Fruit fly (Drosophila melanogaster) whole organism, larva: Measurements from ENCODE around the gene CG13658.
A peak's percentile ranks its signal among the peaks of the same experiment; 100 is the strongest.

Source experiments
- noc ChIP-seq: fragments of 200-800 bp; sonication (Bioruptor generic); optimal IDR thresholded peaks from 3 replicates; lab custom pipeline; 2019; ENCODE audit warnings: missing biosample characterization, mild to moderate bottlenecking, missing genetic modification characterization, moderate library complexity

Gene CG13658

DNA sequence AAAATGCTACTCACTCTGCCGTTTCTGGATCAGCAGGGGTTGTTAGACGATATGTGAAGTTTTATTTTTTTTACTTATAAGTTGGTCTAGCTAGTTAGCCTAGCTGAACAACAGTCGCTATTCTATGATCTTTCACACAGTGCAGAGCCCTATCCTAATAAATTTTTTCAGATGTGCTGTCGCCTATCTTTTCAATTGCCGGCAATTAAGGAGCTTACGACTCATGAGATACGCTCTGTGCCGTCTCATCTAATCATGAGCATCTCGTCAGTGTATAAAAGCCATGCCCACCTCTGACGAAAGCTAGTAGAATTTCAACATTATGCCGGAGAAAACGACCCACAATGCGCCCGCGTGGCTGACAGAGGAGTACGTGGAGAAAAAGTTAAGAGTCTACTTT is 17.4 kb upstream of the CG13658 start, which contains the start of the genes CG11889 and CG11891:
CG11889 (plus strand) TSS at position 301 of the 400 bp plus-strand sequence.
CG11891 (plus strand) TSS at position 301 of the 400 bp plus-strand sequence.
- TF ChIP-seq noc (tag; lab: Kevin White, UChicago), result peak; percentile 9

DNA sequence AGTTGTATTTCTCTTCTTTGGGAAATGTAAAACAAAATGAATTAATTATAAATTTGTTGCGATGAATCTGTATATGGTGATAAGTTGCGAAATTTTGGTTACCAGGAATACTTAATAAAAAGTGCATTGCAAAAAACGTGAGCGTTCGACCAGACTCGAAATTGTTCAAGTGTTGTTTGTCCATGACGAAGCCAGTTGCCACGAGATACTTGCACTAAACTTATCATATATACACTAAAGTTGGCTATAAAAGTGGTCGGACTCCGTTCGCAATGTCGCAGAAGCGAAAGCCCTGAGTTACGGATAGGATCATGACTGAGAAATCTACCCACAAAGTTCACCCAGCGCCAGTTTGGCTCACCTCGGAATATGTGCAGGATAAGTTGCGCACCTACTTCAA is 13.7 kb upstream of the CG13658 start, which contains the start of gene CG11878:
CG11878 (plus strand) TSS at position 301 of the 400 bp plus-strand sequence.
- TF ChIP-seq noc (tag; lab: Kevin White, UChicago), result no peak

DNA sequence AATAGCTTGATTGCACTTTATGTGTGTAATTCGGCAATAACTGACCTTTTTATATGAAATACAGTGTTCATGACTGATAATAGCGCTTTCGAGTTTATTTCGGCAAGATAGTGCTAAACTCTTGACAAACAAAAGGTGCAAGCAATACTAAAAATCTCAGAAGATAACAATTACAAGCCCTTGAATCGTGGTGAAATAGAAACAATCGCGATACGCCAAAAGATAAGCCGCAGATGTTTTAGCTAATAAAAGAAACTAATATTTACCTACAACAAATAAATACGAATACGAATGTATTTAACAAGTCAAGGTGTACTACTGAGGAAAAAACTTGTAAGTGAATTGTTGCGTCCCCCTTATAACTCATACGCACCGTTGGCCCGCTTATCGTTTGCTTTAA is 12.0 kb upstream of the CG13658 start:
- TF ChIP-seq noc (tag; lab: Kevin White, UChicago), result peak; percentile 48

DNA sequence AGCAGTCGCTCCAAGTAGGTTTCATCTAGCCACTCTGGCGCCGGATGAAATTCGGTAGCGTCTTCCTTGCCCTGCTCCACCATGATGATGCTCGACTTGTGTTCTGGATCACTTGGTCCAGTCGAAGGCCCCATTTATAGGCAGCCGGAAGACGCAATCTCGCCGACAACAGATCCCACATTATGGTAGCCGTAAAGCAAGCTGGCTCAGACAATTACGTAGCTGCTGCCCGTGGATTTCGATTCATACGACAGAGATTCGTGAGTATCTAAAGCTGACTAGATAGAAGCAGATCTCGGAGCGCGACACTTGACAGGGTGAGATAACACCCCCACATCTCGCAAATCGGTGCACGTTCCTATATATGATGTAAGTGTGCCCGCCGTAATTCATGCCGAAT is 10.2 kb upstream of the CG13658 start, which contains the start of gene CG10513:
CG10513 (minus strand) TSS at position 101 of the 400 bp plus-strand sequence.
- TF ChIP-seq noc (tag; lab: Kevin White, UChicago), result no peak

DNA sequence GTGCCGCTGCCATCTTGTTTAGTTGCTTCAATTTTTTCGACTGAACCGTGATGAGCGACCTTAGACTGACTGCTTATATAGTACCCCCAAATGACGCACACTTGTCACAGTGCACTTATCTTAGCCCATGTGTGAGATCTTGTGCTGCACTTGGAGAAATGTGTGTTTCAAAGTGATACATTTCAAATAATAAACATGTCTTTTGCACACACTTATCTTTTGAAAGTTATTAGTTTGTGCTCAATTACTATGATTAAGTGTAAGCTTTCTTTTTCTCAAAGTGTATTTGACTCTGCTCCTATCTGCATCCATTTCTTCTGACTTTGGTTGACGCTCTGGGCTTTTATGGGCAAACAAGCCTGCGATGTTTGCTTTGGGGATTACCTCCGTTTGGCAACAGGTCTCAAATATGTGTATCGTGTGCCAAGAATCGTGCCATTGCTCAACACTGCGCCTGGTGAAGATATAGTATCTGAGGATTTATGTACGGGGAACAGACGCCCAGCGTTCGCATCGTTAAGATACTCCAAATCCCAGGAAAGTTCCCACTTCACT is 7.4 kb upstream of the CG13658 start, which contains the start of gene CG10514:
CG10514 (minus strand) TSS at position 51 of the 555 bp plus-strand sequence.
- peak; percentile 65 for TF ChIP-seq noc (tag; lab: Kevin White, UChicago)

DNA sequence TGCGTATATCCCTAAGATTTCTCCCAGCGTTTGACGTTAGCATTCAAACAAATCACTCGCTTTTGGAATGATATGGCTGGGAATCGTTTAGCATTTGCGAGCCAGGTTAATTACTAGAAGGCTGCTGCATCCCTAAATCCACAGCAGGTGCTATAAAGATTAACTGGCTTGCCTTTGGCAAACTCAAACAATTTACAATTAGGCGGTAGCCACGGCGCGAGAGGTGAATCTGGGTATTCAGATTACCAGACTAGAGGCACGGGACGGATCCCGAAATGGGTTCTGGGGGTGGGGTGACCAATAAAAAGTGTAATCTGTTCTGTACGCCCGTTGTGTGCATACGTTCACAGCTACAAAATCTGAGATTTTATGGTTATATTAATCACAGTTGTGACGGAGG is 6.1 kb upstream of the CG13658 start, which contains the start of gene CG11892:
CG11892 (plus strand) TSS at position 384 of the 400 bp plus-strand sequence.
- TF ChIP-seq noc (tag; lab: Kevin White, UChicago), result peak; percentile 84

DNA sequence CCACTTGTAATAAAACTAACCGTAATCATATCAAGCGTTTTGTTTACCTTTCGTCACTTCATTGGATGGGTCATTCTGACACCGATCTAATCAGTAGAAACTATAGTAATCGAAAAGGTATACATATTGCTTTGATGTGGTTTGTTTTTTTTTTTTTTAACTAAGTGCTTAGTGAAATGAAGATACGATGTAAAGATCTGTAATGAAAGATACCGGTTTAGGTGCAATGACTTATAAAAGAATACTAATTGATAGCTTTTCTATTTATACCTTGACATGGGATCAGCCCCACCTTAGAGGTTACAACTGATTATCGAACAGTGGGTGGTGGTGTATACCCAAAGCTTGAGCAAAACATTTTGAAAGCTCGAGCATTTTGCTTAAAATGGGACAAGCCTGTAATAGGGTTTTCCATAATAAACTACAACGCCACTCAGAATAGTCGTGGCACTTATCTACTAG is 4.0 kb upstream of the CG13658 start, which contains the start of gene CG31300:
CG31300 (plus strand) TSS at position 412 of the 462 bp plus-strand sequence.
- no peak for TF ChIP-seq noc (tag; lab: Kevin White, UChicago)

DNA sequence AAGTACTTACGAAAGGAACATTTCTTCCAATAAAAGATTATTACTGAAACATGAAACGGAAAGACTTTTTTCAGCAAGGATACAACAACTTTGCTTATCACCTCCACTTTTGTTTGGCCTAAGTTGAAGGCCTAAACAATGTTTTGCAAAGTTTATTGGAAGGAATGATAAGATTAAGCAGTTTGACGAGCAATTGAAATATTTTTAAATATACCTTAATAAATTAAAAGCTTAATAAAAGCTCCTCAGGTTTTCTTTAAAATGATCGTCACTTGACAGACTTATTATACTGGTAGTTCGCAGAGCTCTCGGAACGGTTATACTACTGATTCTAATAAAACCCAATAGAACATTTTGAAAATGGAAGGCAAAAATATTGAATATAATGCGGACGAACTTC is 2.1 kb upstream of the CG13658 start, which contains the start of gene CG31104:
CG31104 (plus strand) TSS at position 301 of the 400 bp plus-strand sequence.
- TF ChIP-seq noc (tag; lab: Kevin White, UChicago), result no peak

DNA sequence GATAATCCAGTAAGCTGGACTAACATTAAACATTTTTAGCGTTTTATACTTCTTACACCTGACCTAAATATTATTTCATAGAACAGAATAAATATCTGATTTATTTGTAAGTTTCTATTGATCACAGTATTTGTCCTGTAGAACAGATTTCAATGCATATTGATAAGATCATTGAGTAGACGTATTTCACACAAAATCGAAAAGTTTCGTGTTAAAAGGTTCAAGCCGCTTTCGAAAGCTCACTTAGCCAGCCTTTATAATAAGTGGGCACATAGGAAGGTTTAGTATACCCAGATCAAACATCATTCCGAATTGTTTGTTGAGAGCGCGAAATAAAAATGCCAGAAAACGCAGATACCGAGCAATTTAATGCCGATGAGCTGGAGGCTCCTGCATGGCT is 2.3 kb downstream of the CG13658 start, which contains the start of gene CG11893:
CG11893 (plus strand) TSS at position 301 of the 400 bp plus-strand sequence.
- no peak for TF ChIP-seq noc (tag; lab: Kevin White, UChicago)

DNA sequence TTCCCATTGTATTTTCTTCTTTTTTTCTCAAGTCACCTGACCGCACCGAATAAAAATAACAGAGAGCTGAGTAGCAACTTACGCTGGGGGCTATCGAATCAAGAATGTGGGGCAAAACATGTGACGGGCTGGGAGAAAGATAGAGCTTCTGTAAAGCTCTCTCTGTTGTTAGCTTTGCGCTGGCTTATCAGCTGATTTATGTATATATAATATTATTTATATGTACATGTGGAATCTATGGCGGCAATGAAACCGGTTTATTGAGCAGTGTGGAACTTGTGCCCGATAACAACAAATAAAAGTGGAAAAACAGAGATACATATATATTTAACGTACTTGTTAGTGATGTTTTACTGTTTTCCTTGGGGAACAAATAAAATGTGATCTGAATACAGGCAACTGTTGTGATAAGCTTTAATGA is 5.6 kb downstream of the CG13658 start, which contains the start of gene CG31098:
CG31098 (minus strand) TSS at position 114 of the 421 bp plus-strand sequence.
- TF ChIP-seq noc (tag; lab: Kevin White, UChicago), result peak; percentile 59

DNA sequence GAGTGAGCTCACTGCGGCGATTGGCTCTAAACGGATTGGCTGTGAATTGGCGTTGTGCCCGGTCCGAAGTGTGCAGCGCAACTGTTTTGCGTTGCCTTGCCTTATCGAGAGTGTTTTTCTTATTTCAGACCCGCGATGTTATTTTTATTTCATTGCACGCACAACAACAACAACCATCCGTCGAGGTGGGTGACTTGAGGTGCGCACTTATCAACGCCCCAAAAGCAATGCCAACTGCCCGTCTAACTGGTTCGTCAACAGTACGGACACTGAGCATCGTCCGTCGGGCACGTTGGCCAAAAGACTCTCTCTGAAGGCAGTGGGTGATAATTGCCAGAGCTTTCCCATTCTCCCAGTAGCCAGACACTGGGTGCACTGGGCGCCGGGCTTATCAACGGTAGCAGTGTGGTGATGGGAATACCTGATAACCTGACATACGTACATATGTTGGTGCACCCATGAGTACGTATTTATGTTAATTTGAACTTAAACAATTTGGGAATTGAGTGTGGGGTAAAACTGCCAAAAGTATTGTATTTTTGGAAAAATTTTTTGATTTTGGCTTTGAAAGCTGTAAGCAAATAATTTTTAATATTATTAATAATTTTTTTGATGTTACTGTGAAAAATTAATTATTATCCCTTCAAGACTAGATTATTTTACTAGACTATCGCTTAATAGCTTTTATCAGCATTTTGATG is 8.2 kb downstream of the CG13658 start, which contains the start of gene CG31102:
CG31102 (minus strand) TSS at position 275 of the 701 bp plus-strand sequence.
- TF ChIP-seq noc (tag; lab: Kevin White, UChicago), result peak; percentile 65

DNA sequence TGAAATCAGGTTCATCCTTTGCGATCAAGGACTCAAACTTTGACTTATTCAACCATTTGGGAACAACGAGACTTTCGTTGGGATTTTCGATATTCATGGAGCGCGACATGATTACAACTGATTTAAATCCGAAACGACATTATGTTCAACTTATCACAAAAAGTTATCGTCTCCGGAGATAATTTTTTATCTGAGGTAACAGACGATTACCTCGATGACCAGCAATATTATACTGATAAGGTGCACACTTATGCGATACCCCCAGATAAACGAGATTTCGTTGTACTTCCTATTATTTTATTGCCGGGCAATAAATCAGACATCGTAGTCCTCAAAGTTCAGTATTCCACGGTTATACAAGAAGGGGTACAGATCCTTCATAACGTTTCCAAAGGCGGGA is 10.4 kb downstream of the CG13658 start, which contains the start of gene CG31097:
CG31097 (minus strand) TSS at position 101 of the 400 bp plus-strand sequence.
- TF ChIP-seq noc (tag; lab: Kevin White, UChicago), result no peak

DNA sequence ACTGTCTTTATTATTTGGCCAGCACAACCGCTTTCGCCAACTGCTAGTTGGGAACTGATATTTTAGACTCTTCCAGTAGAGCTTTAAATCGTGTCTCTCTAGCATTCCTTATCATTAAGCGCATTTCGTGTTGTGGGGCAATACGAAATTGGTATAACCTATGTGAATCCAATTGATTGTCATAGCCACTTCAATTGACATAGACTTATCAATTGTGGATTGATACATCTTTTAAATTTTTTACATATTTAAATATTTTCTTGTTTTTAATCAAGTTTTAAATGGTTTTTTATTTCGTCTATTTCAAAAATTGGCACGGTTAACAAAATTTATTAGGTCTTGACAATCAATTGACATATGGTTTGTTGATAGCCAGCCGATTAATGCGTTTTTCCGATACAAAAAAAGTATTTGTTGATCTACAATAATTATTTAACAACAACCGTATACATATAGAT is 12.3 kb downstream of the CG13658 start, which contains the start of gene CG31288:
CG31288 (minus strand) TSS at position 51 of the 458 bp plus-strand sequence.
- no peak for TF ChIP-seq noc (tag; lab: Kevin White, UChicago)

DNA sequence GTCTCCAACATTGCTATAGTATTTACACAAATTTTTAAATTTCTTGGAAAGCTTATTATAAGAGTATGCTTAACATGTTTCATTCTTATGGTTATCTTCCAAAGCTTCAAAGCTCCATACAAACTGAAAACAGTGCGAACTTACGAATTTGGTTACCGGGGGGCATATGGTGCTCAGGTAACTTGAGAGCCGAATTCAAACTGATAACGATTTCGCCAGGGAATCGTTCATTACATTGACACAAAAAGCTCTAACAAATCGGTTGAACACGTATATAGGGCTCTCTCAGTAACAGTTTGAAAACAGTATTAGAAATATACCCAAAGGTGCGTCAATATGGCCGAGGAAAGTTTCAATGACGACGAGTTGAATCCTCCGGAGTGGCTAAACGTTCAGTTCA is 13.3 kb downstream of the CG13658 start, which contains the start of gene CG13659:
CG13659 (plus strand) TSS at position 317 of the 400 bp plus-strand sequence.
- TF ChIP-seq noc (tag; lab: Kevin White, UChicago), result no peak

DNA sequence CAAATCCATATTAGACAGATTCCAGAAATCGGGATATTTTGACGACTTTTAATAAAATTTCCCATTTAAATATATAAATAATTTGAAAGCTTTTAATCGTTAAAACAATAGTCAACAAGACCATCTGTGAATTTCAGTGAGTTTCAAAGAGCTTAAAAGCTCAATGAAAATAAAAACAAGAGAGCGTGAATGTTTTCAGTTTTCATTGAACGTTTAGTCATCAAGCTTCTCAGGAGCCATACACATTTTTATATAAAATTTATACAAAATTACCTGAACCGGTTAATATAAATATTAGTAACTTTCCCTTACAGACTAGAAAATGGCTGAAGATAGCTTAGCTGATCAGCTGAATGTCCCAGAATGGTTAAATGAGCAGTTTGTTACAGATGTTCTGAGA is 15.0 kb downstream of the CG13658 start, which contains the start of gene CG31370:
CG31370 (plus strand) TSS at position 226 of the 400 bp plus-strand sequence.
- TF ChIP-seq noc (tag; lab: Kevin White, UChicago), result no peak
